Worm (Caenorhabditis elegans): ENCODE measurements around the gene zmp-3.

ce11 chrV:2931252-2931651, 21.8 kb upstream of the zmp-3 start, which contains the start of gene C31B8.1:
- TF ChIP-seq pha-4 (tag; optimal IDR thresholded peaks at IDR 0.05) (no peak), nhr-237 (tag; optimal IDR thresholded peaks at IDR 0.05) (no peak), elt-2 (tag; optimal IDR thresholded peaks at IDR 0.05) (no peak), ama-1 (optimal IDR thresholded peaks at IDR 0.05) (no peak)
